Fruit fly (Drosophila melanogaster) whole organism, embryonic: ENCODE data around the gene niki.

Experiments
- CG10274 ChIP-seq: fragments of 200-800 bp; sonication (Bioruptor generic); optimal IDR thresholded peaks from 3 replicates; lab custom pipeline; 2017; ENCODE audit warnings: missing biosample characterization, mild to moderate bottlenecking, missing genetic modification characterization
- CG10366 ChIP-seq: fragments of 200-800 bp; sonication (Bioruptor generic); IDR thresholded peaks from 2 replicates; pipeline ENCODE4 v1.3.6; 2022; ENCODE audit warnings: missing biosample characterization, missing genetic modification characterization
- CG10431 ChIP-seq: fragments of 200-800 bp; sonication (Bioruptor generic); optimal IDR thresholded peaks from 3 replicates; lab custom pipeline; 2018; ENCODE audit warnings: missing biosample characterization, mild to moderate bottlenecking, missing genetic modification characterization
- CG10462 ChIP-seq: fragments of 200-800 bp; sonication (Bioruptor generic); optimal IDR thresholded peaks from 2 replicates; lab custom pipeline; 2016; ENCODE audit warnings: missing biosample characterization, missing genetic modification characterization
- CG14965 ChIP-seq: fragments of 200-800 bp; sonication (Bioruptor generic); optimal IDR thresholded peaks from 2 replicates; lab custom pipeline; 2016; ENCODE audit warnings: missing biosample characterization, missing genetic modification characterization, borderline replicate concordance
- CG15479 ChIP-seq: fragments of 200-800 bp; sonication (Bioruptor generic); optimal IDR thresholded peaks from 3 replicates; lab custom pipeline; 2019; ENCODE audit warnings: missing biosample characterization, mild to moderate bottlenecking, missing genetic modification characterization, moderate library complexity
- CG17328 ChIP-seq: fragments of 200-800 bp; sonication (Bioruptor generic); IDR thresholded peaks from 2 replicates; pipeline ENCODE4 v1.3.6; 2022; ENCODE audit warnings: missing biosample characterization, missing genetic modification characterization
- CG17361 ChIP-seq: fragments of 200-800 bp; sonication (Bioruptor generic); IDR thresholded peaks from 3 replicates; pipeline ENCODE4 v1.3.6; 2022; ENCODE audit warnings: missing biosample characterization, missing genetic modification characterization
- CG17912 ChIP-seq: fragments of 200-800 bp; sonication (Bioruptor generic); optimal IDR thresholded peaks from 2 replicates; lab custom pipeline; 2018; ENCODE audit warnings: missing biosample characterization, mild to moderate bottlenecking, missing genetic modification characterization
- CG18619 ChIP-seq: fragments of 200-800 bp; sonication (Bioruptor generic); optimal IDR thresholded peaks from 3 replicates; lab custom pipeline; 2017; ENCODE audit warnings: missing biosample characterization, mild to moderate bottlenecking, missing genetic modification characterization
- CG3065 ChIP-seq: fragments of 200-800 bp; sonication (Bioruptor generic); optimal IDR thresholded peaks from 2 replicates; lab custom pipeline; 2016; ENCODE audit warnings: missing biosample characterization, missing genetic modification characterization
- CG4707 ChIP-seq: fragments of 200-800 bp; sonication (Bioruptor generic); optimal IDR thresholded peaks from 2 replicates; lab custom pipeline; 2018; ENCODE audit warnings: missing biosample characterization, mild to moderate bottlenecking, missing genetic modification characterization, moderate library complexity
- CG5953 ChIP-seq: fragments of 200-800 bp; sonication (Bioruptor generic); IDR thresholded peaks from 2 replicates; pipeline ENCODE4 v1.3.6; 2022; ENCODE audit warnings: missing biosample characterization, missing genetic modification characterization
- CoRest ChIP-seq: fragments of 200-800 bp; sonication (Bioruptor generic); optimal IDR thresholded peaks from 3 replicates; lab custom pipeline; 2018; ENCODE audit warnings: missing biosample characterization, mild to moderate bottlenecking, missing genetic modification characterization, moderate library complexity
- Dbx ChIP-seq: fragments of 200-800 bp; sonication (Bioruptor generic); IDR thresholded peaks from 3 replicates; pipeline ENCODE4 v1.3.6; 2022; ENCODE audit warnings: missing biosample characterization, missing genetic modification characterization
- E2f2 ChIP-seq: fragments of 200-800 bp; sonication (Bioruptor generic); IDR thresholded peaks from 2 replicates; pipeline ENCODE4 v1.3.6; 2022; ENCODE audit warnings: missing biosample characterization, missing genetic modification characterization
- Gug ChIP-seq: fragments of 200-800 bp; sonication (Bioruptor generic); IDR thresholded peaks from 4 replicates; pipeline ENCODE4 v1.3.6; 2022; ENCODE audit warnings: missing biosample characterization, missing genetic modification characterization
- H15 ChIP-seq: fragments of 200-800 bp; sonication (Bioruptor generic); IDR thresholded peaks from 3 replicates; pipeline ENCODE4 v1.3.6; 2022; ENCODE audit warnings: missing biosample characterization, missing genetic modification characterization
- HHEX ChIP-seq: fragments of 200-800 bp; sonication (Bioruptor generic); optimal IDR thresholded peaks from 3 replicates; lab custom pipeline; 2017; ENCODE audit warnings: missing biosample characterization, mild to moderate bottlenecking, missing genetic modification characterization, missing genetic modification reagents
- Jarid2 ChIP-seq: fragments of 200-800 bp; sonication (Bioruptor generic); optimal IDR thresholded peaks from 3 replicates; lab custom pipeline; 2017; ENCODE audit warnings: mild to moderate bottlenecking, missing biosample characterization, missing genetic modification reagents, missing genetic modification characterization
- Med ChIP-seq: fragments of 200-800 bp; sonication (Bioruptor generic); peaks from one replicate; lab custom pipeline; 2016; ENCODE audit warnings: missing biosample characterization, missing genetic modification characterization, mild to moderate bottlenecking, inconsistent platforms, moderate library complexity
- Meics ChIP-seq: fragments of 200-800 bp; sonication (Bioruptor generic); optimal IDR thresholded peaks from 2 replicates; lab custom pipeline; 2017; ENCODE audit warnings: missing biosample characterization, mild to moderate bottlenecking, missing genetic modification characterization
- Oli ChIP-seq: fragments of 200-800 bp; sonication (Bioruptor generic); optimal IDR thresholded peaks from 2 replicates; lab custom pipeline; 2018; ENCODE audit warnings: missing biosample characterization, mild to moderate bottlenecking, missing genetic modification characterization, moderate library complexity
- Opbp ChIP-seq: fragments of 200-800 bp; sonication (Bioruptor generic); IDR thresholded peaks from 3 replicates; pipeline ENCODE4 v1.3.6; 2022; ENCODE audit warnings: missing biosample characterization, missing genetic modification characterization; ENCODE audit not compliant: partially characterized antibody
- Xrp1 ChIP-seq: fragments of 200-800 bp; sonication (Bioruptor generic); IDR thresholded peaks from 2 replicates; pipeline ENCODE4 v1.3.6; 2022; ENCODE audit warnings: missing biosample characterization, missing genetic modification characterization
- caup ChIP-seq: fragments of 200-800 bp; sonication (Bioruptor generic); optimal IDR thresholded peaks from 3 replicates; lab custom pipeline; 2017; ENCODE audit warnings: missing biosample characterization, mild to moderate bottlenecking, missing genetic modification characterization, moderate library complexity; ENCODE audit not compliant: severe bottlenecking
- chif ChIP-seq, 2 experiments: fragments of 200-800 bp; sonication (Bioruptor generic); optimal IDR thresholded peaks; 3 replicates each; lab custom pipeline; 2016; ENCODE audit warnings: missing biosample characterization in 2 of 2, missing genetic modification characterization in 2 of 2
- crol ChIP-seq: fragments of 200-800 bp; sonication (Bioruptor generic); IDR thresholded peaks from 2 replicates; pipeline ENCODE4 v1.3.6; 2022; ENCODE audit warnings: missing biosample characterization, missing genetic modification characterization
- ewg ChIP-seq: fragments of 200-800 bp; sonication (Bioruptor generic); optimal IDR thresholded peaks from 3 replicates; lab custom pipeline; 2017; ENCODE audit warnings: mild to moderate bottlenecking, missing biosample characterization, missing genetic modification reagents, missing genetic modification characterization
- fd3F ChIP-seq: fragments of 200-800 bp; sonication (Bioruptor generic); optimal IDR thresholded peaks from 2 replicates; lab custom pipeline; 2018; ENCODE audit warnings: missing biosample characterization, mild to moderate bottlenecking, missing genetic modification characterization, moderate library complexity
- hb ChIP-seq: fragments of 200-800 bp; sonication (Bioruptor generic); IDR thresholded peaks from 3 replicates; pipeline ENCODE4 v1.3.6; 2022; ENCODE audit warnings: missing biosample characterization, missing genetic modification characterization; ENCODE audit not compliant: partially characterized antibody
- inv ChIP-seq: fragments of 200-800 bp; sonication (Bioruptor generic); IDR thresholded peaks from 2 replicates; pipeline ENCODE4 v1.3.6; 2022; ENCODE audit warnings: missing biosample characterization, missing genetic modification characterization; ENCODE audit not compliant: partially characterized antibody
- klu ChIP-seq: fragments of 200-800 bp; sonication (Bioruptor generic); IDR thresholded peaks from 2 replicates; pipeline ENCODE4 v1.3.6; 2022; ENCODE audit warnings: missing biosample characterization, missing genetic modification characterization
- lbe ChIP-seq: fragments of 200-800 bp; sonication (Bioruptor generic); optimal IDR thresholded peaks from 2 replicates; lab custom pipeline; 2016; ENCODE audit warnings: missing biosample characterization, mild to moderate bottlenecking, missing genetic modification characterization
- nerfin-1 ChIP-seq: fragments of 200-800 bp; sonication (Bioruptor generic); optimal IDR thresholded peaks from 3 replicates; lab custom pipeline; 2019; ENCODE audit warnings: missing biosample characterization, mild to moderate bottlenecking, missing genetic modification characterization, moderate library complexity
- org-1 ChIP-seq: fragments of 200-800 bp; sonication (Bioruptor generic); optimal IDR thresholded peaks from 2 replicates; lab custom pipeline; 2017; ENCODE audit warnings: missing biosample characterization, missing genetic modification characterization
- pb ChIP-seq: fragments of 200-800 bp; sonication (Bioruptor generic); optimal IDR thresholded peaks from 3 replicates; lab custom pipeline; 2016; ENCODE audit warnings: missing biosample characterization, missing genetic modification characterization
- pros ChIP-seq: fragments of 200-800 bp; sonication (Bioruptor generic); optimal IDR thresholded peaks from 3 replicates; lab custom pipeline; 2019; ENCODE audit warnings: missing biosample characterization, mild to moderate bottlenecking, missing genetic modification characterization, moderate library complexity
- seq ChIP-seq: fragments of 200-800 bp; sonication (Bioruptor generic); IDR thresholded peaks from 2 replicates; pipeline ENCODE4 v1.3.6; 2022; ENCODE audit warnings: missing biosample characterization, missing genetic modification characterization
- sob ChIP-seq: fragments of 200-800 bp; sonication (Bioruptor generic); IDR thresholded peaks from 2 replicates; pipeline ENCODE4 v1.3.6; 2022; ENCODE audit warnings: missing biosample characterization, missing genetic modification characterization
- tll ChIP-seq, 2 experiments: fragments of 200-800 bp in 1 of 2; fragments of >200 bp in 1 of 2; sonication (Bioruptor generic) in 1 of 2; optimal IDR thresholded peaks; 2 replicates each; lab custom pipeline; 2017 to 2019; ENCODE audit warnings: missing biosample characterization in 2 of 2, missing genetic modification characterization in 2 of 2, mild to moderate bottlenecking in 1 of 2, moderate library complexity in 1 of 2
- tup ChIP-seq: fragments of 200-800 bp; sonication (Bioruptor generic); optimal IDR thresholded peaks from 2 replicates; lab custom pipeline; 2016; ENCODE audit warnings: missing biosample characterization, mild to moderate bottlenecking, missing genetic modification characterization, moderate library complexity
- wdn ChIP-seq: fragments of 200-800 bp; sonication (Bioruptor generic); IDR thresholded peaks from 2 replicates; pipeline ENCODE4 v1.3.6; 2022; ENCODE audit warnings: missing biosample characterization, missing genetic modification characterization
- wor ChIP-seq: fragments of 200-800 bp; sonication (Bioruptor generic); IDR thresholded peaks from 2 replicates; pipeline ENCODE4 v1.3.6; 2022; ENCODE audit warnings: missing biosample characterization, missing genetic modification characterization
- yki ChIP-seq: fragments of >200 bp; optimal IDR thresholded peaks from 3 replicates; lab custom pipeline; 2018
- zen ChIP-seq: fragments of 200-800 bp; sonication (Bioruptor generic); optimal IDR thresholded peaks from 3 replicates; lab custom pipeline; 2018; ENCODE audit warnings: missing biosample characterization, mild to moderate bottlenecking, missing genetic modification characterization, moderate library complexity

niki gene

DNA sequence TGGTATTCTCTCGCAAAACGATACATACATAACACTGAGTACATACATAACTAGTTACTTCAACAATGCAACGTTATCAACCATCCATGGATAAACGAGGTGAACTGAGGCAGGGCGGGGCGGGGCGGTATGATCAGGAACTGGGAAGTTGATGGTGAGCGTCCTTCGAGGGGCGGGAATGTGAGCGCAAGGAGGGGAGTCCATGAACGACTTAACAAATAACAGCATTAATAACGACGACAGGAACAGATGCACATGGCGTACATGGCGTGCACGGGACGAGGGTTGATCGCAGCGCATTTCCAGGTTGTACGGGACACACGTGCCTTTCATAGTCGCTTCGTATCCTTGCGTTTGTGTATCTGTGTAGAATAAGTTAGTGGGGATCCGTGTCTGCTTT, 42.5 kb upstream of the niki start:
- TF ChIP-seq Med (GFP tag; lab: Kevin White, UChicago) (peak; percentile 28), crol (peak; percentile 65; the same call in 1 of the 2 replicates), seq (GFP tag; lab: Robert Waterston, UW) (no peak), CG10431 (GFP tag; lab: Kevin White, UChicago) (peak; percentile 100), pb (GFP tag; lab: Kevin White, UChicago) (no peak), Opbp (GFP tag; lab: Robert Waterston, UW) (0 out of 3 replicates have a peak, but pooled peaks have one; percentile 25), nerfin-1 (peak; percentile 66), pros (GFP tag; lab: Kevin White, UChicago) (peak; percentile 83)

DNA sequence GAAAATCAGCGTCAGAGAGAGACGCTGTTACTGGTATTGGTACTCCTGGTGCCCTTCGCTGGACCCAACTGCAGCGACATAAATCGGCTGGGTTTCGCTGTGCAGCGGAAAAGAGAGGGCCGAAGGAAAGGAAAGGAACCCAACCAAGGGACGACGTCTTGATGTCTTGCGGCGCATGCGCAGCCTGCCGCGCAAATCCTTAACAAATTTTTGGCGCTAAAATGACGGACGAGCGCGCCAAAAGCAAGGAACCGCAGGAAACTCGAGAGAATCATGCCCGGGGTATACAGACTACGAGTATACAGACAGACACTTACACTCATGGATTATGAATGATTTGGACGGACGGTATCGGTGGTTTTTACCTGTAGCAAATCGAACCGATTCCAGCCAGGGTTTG, 41.5 kb upstream of the niki start:
- TF ChIP-seq CG18619 (GFP tag; lab: Kevin White, UChicago), result no peak
- TF ChIP-seq sob, result no peak
- TF ChIP-seq caup, result no peak
- no peak for TF ChIP-seq CG17912 (GFP tag; lab: Kevin White, UChicago)
- no peak for TF ChIP-seq CG3065
- peak; percentile 20 for TF ChIP-seq zen
- peak; percentile 38 for TF ChIP-seq ewg (GFP tag; lab: Kevin White, UChicago)
- no peak for TF ChIP-seq lbe (GFP tag; lab: Kevin White, UChicago)
- TF ChIP-seq CG17361 (GFP tag; lab: Robert Waterston, UW), result no peak
- TF ChIP-seq H15 (GFP tag; lab: Robert Waterston, UW), result 0 out of 3 replicates have a peak, but pooled peaks have one; percentile 11
- TF ChIP-seq CG15479 (GFP tag; lab: Kevin White, UChicago), result peak; percentile 92
- peak; percentile 65 for TF ChIP-seq pros (GFP tag; lab: Kevin White, UChicago)
- peak in 1 of 2 experiments; percentile 60 for TF ChIP-seq tll (GFP tag; optimal IDR thresholded peaks at IDR 0.05; lab: Kevin White, UChicago)
- no peak for TF ChIP-seq tup (GFP tag; lab: Kevin White, UChicago)
- no peak for TF ChIP-seq hb (GFP tag; lab: Robert Waterston, UW)

DNA sequence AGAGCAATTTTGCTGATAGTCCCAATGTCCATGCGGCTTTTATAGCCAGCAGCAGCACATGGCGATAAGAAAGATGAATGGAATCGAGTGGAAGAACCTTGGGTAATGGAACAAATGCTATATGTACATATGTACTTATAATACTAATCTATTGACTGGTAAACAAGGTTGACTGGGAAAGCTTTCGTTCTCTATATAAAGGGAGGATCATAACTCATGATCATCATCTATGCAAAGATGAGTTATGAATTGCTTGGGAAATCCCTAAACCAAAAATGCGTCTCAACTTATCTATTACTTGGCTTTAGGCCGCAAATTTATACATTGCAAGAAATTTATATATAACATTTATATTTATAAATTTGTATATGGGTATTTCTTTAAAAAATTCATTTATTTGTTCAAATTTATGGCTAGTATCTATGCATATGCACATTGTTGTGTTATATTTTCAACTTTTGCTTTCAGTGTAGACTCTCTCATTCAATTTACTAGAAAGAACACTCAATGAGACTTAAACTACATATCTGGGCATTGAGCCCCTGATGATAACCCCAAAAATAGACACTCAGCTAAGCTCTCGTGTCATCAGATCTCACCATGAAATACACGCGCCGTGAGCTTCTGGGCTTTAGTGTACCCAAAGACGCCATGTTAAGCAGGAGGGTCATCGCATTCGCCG, 39.4 kb upstream of the niki start, which contains the start of the genes Srg1 and Elal:
Gene Srg1, minus strand, starts transcription at position 14 of the 682 bp plus-strand sequence.
Gene Elal, plus strand, starts transcription at position 632 of the 682 bp plus-strand sequence.
- no peak for TF ChIP-seq CG5953 (GFP tag; lab: Robert Waterston, UW)
- peak; percentile 41 for TF ChIP-seq CoRest (tag; lab: Kevin White, UChicago)
- peak; percentile 25 for TF ChIP-seq zen
- no peak for TF ChIP-seq chif (GFP tag; optimal IDR thresholded peaks at IDR 0.05; lab: Kevin White, UChicago)
- 0 out of 3 replicates have a peak, but pooled peaks have one; percentile 19 for TF ChIP-seq Dbx
- no peak for TF ChIP-seq HHEX (GFP tag; lab: Kevin White, UChicago)
- no peak for TF ChIP-seq yki (lab: Kevin White, UChicago)
- no peak for TF ChIP-seq Gug (GFP tag; lab: Robert Waterston, UW)
- no peak for TF ChIP-seq CG10274 (GFP tag; lab: Kevin White, UChicago)
- no peak for TF ChIP-seq fd3F (GFP tag; lab: Kevin White, UChicago)
- no peak for TF ChIP-seq org-1 (GFP tag; lab: Kevin White, UChicago)
- TF ChIP-seq wor, result no peak
- TF ChIP-seq CG4707 (GFP tag; lab: Kevin White, UChicago), result no peak
- TF ChIP-seq klu (GFP tag; lab: Robert Waterston, UW), result no peak
- peak; percentile 18 for TF ChIP-seq Oli
- TF ChIP-seq CG17328 (GFP tag; lab: Robert Waterston, UW), result 0 out of 2 replicates have a peak, but pooled peaks have one; percentile 17
- no peak for TF ChIP-seq CG14965 (GFP tag; lab: Kevin White, UChicago)
- TF ChIP-seq H15 (GFP tag; lab: Robert Waterston, UW), result no peak
- TF ChIP-seq Meics (GFP tag; lab: Kevin White, UChicago), result peak; percentile 46
- TF ChIP-seq CG10462 (GFP tag; lab: Kevin White, UChicago), result no peak
- no peak for TF ChIP-seq Jarid2 (GFP tag; lab: Kevin White, UChicago)
- TF ChIP-seq CG10366 (GFP tag; lab: Robert Waterston, UW), result peak; percentile 26; the same call in 1 of the 2 replicates
- TF ChIP-seq E2f2 (GFP tag; lab: Robert Waterston, UW), result peak; percentile 28; the same call in 1 of the 2 replicates
- TF ChIP-seq wdn (GFP tag; lab: Robert Waterston, UW), result 0 out of 2 replicates have a peak, but pooled peaks have one; percentile 14
- no peak for TF ChIP-seq inv
- TF ChIP-seq Xrp1 (GFP tag; lab: Robert Waterston, UW), result peak; percentile 21; the same call in 1 of the 2 replicates
